Worm (Caenorhabditis elegans): ENCODE measurements around the gene F53G2.3.

The F53G2.3 gene

DNA sequence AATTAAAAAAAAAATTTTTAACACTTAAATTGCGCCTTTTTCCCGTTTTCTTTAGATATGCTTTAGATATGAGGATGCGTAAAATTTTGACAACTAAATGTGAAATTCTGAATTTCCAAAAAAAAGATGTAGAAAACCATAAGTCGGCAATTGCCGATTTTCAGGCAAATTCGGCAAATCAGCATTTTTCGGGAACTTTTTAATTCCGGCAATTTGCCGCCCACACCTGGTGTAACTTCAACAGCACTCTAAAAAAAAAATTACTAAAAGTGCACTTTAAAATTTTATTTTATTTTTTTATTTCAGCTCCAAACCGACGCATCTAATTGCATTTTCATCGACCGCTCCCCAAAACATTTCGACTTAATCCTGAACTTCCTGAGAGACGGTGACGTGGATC lies 50.3 kb downstream of the F53G2.3 start, which contains the start of gene K02F6.6:
TSS of gene K02F6.6 (plus strand) at position 301 of the 400 bp plus-strand sequence.
- TF ChIP-seq med-1 (GFP tag; optimal IDR thresholded peaks at IDR 0.05; ENCODE audit: insufficient read depth), result no peak
- no peak for TF ChIP-seq ztf-29 (GFP tag; IDR thresholded peaks at IDR 0.05)
- TF ChIP-seq flt-1 (GFP tag; IDR thresholded peaks at IDR 0.05), result no peak
- TF ChIP-seq ztf-23 (GFP tag; IDR thresholded peaks at IDR 0.05), result no peak
- no peak for TF ChIP-seq cog-1 (tag; optimal IDR thresholded peaks at IDR 0.05)
- TF ChIP-seq tab-1 (GFP tag; IDR thresholded peaks at IDR 0.05), result no peak

Measured in whole organism, midembryonic.